Worm (Caenorhabditis elegans) whole organism, L4/young adult: Measurements from ENCODE around the gene F49C12.2.

Source experiments
- W03F9.2 ChIP-seq: fragments of 150-350 bp; optimal IDR thresholded peaks from 2 replicates; lab custom pipeline; 2014; ENCODE audit warnings: missing biosample characterization, missing genetic modification characterization
- dao-5 ChIP-seq: sonication (generic microtip); optimal IDR thresholded peaks from 2 replicates; lab custom pipeline; 2016; ENCODE audit warnings: missing genotype, missing genetic modification characterization, moderate library complexity, missing compliant biosample characterization
- him-1 ChIP-seq: sonication (generic microtip); optimal IDR thresholded peaks from 2 replicates; lab custom pipeline; 2016; ENCODE audit warnings: missing genotype, missing genetic modification reagents, missing genetic modification characterization, missing compliant biosample characterization

DNA sequence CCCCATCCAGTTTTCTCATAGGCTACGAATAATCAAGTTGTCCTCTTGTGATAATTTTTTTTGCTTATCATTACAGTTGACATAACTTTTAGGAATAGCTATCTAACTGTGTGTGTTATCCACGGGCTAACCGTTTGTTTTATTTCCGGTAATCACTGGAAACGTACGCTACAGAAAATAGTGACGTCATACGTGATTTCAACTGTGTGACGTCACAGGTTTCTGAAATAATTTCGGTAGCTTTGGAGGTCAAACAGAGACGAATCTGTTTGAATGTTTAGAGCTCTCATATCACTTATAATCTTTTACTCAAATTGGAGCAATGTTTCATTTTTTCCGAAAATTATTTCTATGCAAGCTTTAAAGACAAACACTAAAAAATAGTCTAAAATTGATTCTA, 42.2 kb downstream of the F49C12.2 start:
- TF ChIP-seq him-1 (tag; lab: Kevin White, UChicago): no peak
- no peak for TF ChIP-seq dao-5 (tag; lab: Kevin White, UChicago)
- no peak for TF ChIP-seq W03F9.2 (tag; lab: Kevin White, UChicago)
